Worm (Caenorhabditis elegans): ENCODE results near the gene W03H9.2.
A peak's percentile ranks its signal among the peaks of the same experiment; 100 is the strongest.

The W03H9.2 gene

DNA sequence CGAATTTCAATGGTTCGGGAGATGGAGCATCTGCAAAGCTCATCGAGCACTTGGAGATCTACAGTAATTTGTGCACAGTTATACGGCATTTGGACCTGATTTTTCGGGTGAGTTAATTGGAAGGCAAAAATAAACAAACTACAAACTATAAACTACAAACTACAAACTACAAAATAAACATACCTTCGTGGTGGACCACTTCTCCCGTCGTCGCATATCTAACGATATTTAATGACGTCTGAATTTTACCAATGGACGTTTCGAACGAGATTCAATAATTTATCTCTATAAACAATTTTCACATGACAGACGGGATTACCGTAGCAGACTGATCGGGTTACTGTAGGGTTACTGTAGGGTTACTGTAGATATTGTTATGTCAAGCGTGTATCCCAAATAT is 37.5 kb downstream of the W03H9.2 start:
- TF ChIP-seq unc-39 (tag; optimal IDR thresholded peaks at IDR 0.05) = no peak
- no peak for TF ChIP-seq M03D4.4 (tag; optimal IDR thresholded peaks at IDR 0.05)
- TF ChIP-seq nhr-28 (tag; optimal IDR thresholded peaks at IDR 0.05) = no peak
- no peak for TF ChIP-seq flh-1 (GFP tag; optimal IDR thresholded peaks at IDR 0.05)
- TF ChIP-seq sptf-1 (tag; optimal IDR thresholded peaks at IDR 0.05) = no peak
- no peak for TF ChIP-seq tbx-8 (GFP tag; optimal IDR thresholded peaks at IDR 0.05)
- no peak for TF ChIP-seq pha-4 (tag; optimal IDR thresholded peaks at IDR 0.05)
- no peak for TF ChIP-seq cnd-1 (tag; optimal IDR thresholded peaks at IDR 0.05)
- TF ChIP-seq lin-32 (GFP tag; optimal IDR thresholded peaks at IDR 0.05) = no peak
- TF ChIP-seq unc-120 (tag; optimal IDR thresholded peaks at IDR 0.05; ENCODE audit: poor library complexity, severe bottlenecking) = no peak
- TF ChIP-seq ham-2 (GFP tag; optimal IDR thresholded peaks at IDR 0.05) = no peak
- TF ChIP-seq hlh-1 (tag; optimal IDR thresholded peaks at IDR 0.05) = no peak
- no peak for TF ChIP-seq mab-5 (tag; optimal IDR thresholded peaks at IDR 0.05)
- TF ChIP-seq unc-62 (GFP tag; optimal IDR thresholded peaks at IDR 0.05) = no peak
- TF ChIP-seq elt-3 (tag; optimal IDR thresholded peaks at IDR 0.05) = no peak

DNA sequence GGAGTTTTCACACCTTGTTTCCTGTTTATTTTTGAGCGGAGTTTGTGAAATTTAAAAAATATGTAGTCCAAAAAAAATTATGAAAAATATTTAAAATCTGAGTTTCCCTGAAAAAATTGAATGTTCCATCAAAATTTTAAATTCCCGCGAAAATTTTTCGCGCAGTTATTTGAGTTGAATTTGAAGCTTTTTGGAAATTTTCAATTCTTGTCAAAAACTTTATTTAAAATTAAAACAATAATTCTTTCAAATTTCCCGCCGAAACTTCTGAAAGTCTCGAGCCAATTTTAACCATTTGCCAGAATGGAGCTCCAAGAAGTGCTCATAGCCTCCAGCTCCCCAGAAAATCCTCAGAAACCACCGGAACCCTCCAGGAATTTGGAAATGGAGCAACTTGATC is 39.2 kb downstream of the W03H9.2 start, which contains the start of gene gur-4:
TSS of gene gur-4 (plus strand) at position 301 of the 400 bp plus-strand sequence.
- TF ChIP-seq unc-62 (GFP tag; optimal IDR thresholded peaks at IDR 0.05) (no peak), unc-39 (tag; optimal IDR thresholded peaks at IDR 0.05) (no peak), sptf-1 (tag; optimal IDR thresholded peaks at IDR 0.05) (no peak), M03D4.4 (tag; optimal IDR thresholded peaks at IDR 0.05) (no peak), nhr-76 (tag; optimal IDR thresholded peaks at IDR 0.05) (no peak), bed-3 (GFP tag; optimal IDR thresholded peaks at IDR 0.05) (no peak)

- peak; percentile 13 for TF ChIP-seq ces-1 (GFP tag; optimal IDR thresholded peaks at IDR 0.05)
- TF ChIP-seq nhr-2 (tag; optimal IDR thresholded peaks at IDR 0.05) = no peak
- TF ChIP-seq unc-120 (tag; optimal IDR thresholded peaks at IDR 0.05; ENCODE audit: poor library complexity, severe bottlenecking) = no peak
These were observed 41.6 kb downstream of the W03H9.2 start for ce11 chrII:14102112-14102511.

- TF ChIP-seq unc-120 (tag; optimal IDR thresholded peaks at IDR 0.05; ENCODE audit: poor library complexity, severe bottlenecking) (no peak), bed-3 (GFP tag; optimal IDR thresholded peaks at IDR 0.05) (no peak), ces-1 (GFP tag; optimal IDR thresholded peaks at IDR 0.05) (no peak)
These were observed 42.7 kb downstream of the W03H9.2 start, which contains the start of gene bkip-1 for ce11 chrII:14100963-14101362. bkip-1 (plus strand) TSS chrII:14101263.

- TF ChIP-seq ces-1 (GFP tag; optimal IDR thresholded peaks at IDR 0.05) (peak; percentile 88), cnd-1 (tag; optimal IDR thresholded peaks at IDR 0.05) (no peak), mep-1 (tag; optimal IDR thresholded peaks at IDR 0.05) (no peak), unc-120 (tag; optimal IDR thresholded peaks at IDR 0.05; ENCODE audit: poor library complexity, severe bottlenecking) (no peak), lin-13 (tag; optimal IDR thresholded peaks at IDR 0.05) (no peak), nhr-28 (tag; optimal IDR thresholded peaks at IDR 0.05) (no peak), sem-2 (GFP tag; optimal IDR thresholded peaks at IDR 0.05) (no peak), ham-2 (GFP tag; optimal IDR thresholded peaks at IDR 0.05) (no peak)
These were observed 45.3 kb downstream of the W03H9.2 start for ce11 chrII:14098348-14098747.

DNA sequence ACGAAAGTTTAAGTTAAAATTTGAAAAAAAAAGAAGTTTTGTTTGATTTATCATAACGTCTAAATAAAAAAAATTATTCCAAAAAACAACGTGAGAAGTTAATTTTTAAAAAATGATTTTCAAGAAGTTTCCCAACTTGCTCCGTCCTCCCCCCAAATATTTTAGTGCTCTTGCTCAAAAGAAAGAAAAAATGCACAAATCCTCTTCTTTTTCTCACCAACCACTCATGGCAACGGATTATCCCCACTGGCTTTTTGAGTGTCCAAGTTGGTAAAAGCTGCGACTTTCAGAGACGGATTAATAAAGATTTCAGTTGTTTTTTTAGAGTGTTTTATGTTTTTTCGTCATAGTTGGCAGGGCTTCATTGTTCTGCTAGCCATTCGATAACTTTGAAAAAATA is 46.2 kb downstream of the W03H9.2 start, which contains the start of gene Y39G8C.2:
TSS of gene Y39G8C.2 (minus strand) at position 101 of the 400 bp plus-strand sequence.
- TF ChIP-seq zip-8 (tag; optimal IDR thresholded peaks at IDR 0.05) (no peak), pha-4 (tag; optimal IDR thresholded peaks at IDR 0.05) (no peak), cnd-1 (tag; optimal IDR thresholded peaks at IDR 0.05) (no peak), nhr-2 (tag; optimal IDR thresholded peaks at IDR 0.05) (no peak), ham-2 (GFP tag; optimal IDR thresholded peaks at IDR 0.05) (no peak), nhr-76 (tag; optimal IDR thresholded peaks at IDR 0.05) (no peak), ztf-11 (tag; optimal IDR thresholded peaks at IDR 0.05) (no peak), sem-2 (GFP tag; optimal IDR thresholded peaks at IDR 0.05) (no peak), unc-120 (tag; optimal IDR thresholded peaks at IDR 0.05; ENCODE audit: poor library complexity, severe bottlenecking) (no peak), nhr-237 (tag; optimal IDR thresholded peaks at IDR 0.05) (no peak), bed-3 (GFP tag; optimal IDR thresholded peaks at IDR 0.05) (no peak), hlh-1 (tag; optimal IDR thresholded peaks at IDR 0.05) (no peak), mep-1 (tag; optimal IDR thresholded peaks at IDR 0.05) (no peak), ces-1 (GFP tag; optimal IDR thresholded peaks at IDR 0.05) (no peak)

ce11 chrII:14096814-14097213 is 46.9 kb downstream of the W03H9.2 start:
- TF ChIP-seq nhr-237 (tag; optimal IDR thresholded peaks at IDR 0.05) (no peak), blmp-1 (tag; optimal IDR thresholded peaks at IDR 0.05) (no peak), ham-2 (GFP tag; optimal IDR thresholded peaks at IDR 0.05) (no peak), nhr-12 (tag; optimal IDR thresholded peaks at IDR 0.05) (no peak), tbx-8 (GFP tag; optimal IDR thresholded peaks at IDR 0.05) (no peak), ztf-11 (tag; optimal IDR thresholded peaks at IDR 0.05) (no peak), lsy-2 (tag; optimal IDR thresholded peaks at IDR 0.05) (no peak), pha-4 (tag; optimal IDR thresholded peaks at IDR 0.05) (no peak), drap-1 (GFP tag; optimal IDR thresholded peaks at IDR 0.05) (no peak), mep-1 (tag; optimal IDR thresholded peaks at IDR 0.05) (no peak), hlh-1 (tag; optimal IDR thresholded peaks at IDR 0.05) (no peak)
